Fruit fly (Drosophila melanogaster): Measurements from ENCODE around the gene CG5292.
A peak's percentile ranks its signal among the peaks of the same experiment; 100 is the strongest.

DNA sequence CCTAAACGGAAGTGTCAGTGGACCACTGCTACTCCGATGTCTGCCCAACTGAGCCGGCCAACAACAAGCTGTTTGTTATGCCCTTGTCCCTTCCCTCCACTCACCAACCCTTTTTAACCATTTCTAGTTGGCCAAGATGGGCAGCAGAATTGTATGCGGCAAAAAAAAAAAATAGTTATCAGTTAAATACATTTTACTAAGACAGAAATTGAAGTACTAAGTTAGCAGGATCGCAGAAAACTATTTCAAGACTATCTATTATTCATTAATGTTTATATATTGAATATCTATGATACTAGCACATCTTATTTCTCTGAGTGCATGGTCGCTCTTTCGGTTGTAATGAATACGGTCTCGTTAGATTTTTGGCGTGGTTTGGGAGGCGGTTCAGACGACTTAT lies 40.3 kb downstream of the CG5292 start:
- TF ChIP-seq Gug (GFP tag; IDR thresholded peaks at IDR 0.05), result no peak
- no peak for TF ChIP-seq CG15336 (GFP tag; IDR thresholded peaks at IDR 0.05)
- TF ChIP-seq CG32006 (GFP tag; optimal IDR thresholded peaks at IDR 0.05), result no peak
- TF ChIP-seq CG10669 (GFP tag; optimal IDR thresholded peaks at IDR 0.05), result no peak
- TF ChIP-seq CG6163 (GFP tag; IDR thresholded peaks at IDR 0.05), result peak; percentile 65; the same call in 2 of the 3 replicates
- TF ChIP-seq CG6792 (GFP tag; optimal IDR thresholded peaks at IDR 0.05), result no peak
- TF ChIP-seq Eip75B (GFP tag; optimal IDR thresholded peaks at IDR 0.05), result peak; percentile 12
- TF ChIP-seq Ets96B (tag; optimal IDR thresholded peaks at IDR 0.05), result no peak
- TF ChIP-seq cyc (GFP tag; optimal IDR thresholded peaks at IDR 0.05), result no peak

All from whole organism, prepupa.